Worm (Caenorhabditis elegans): ENCODE results near the gene ceh-1.

DNA sequence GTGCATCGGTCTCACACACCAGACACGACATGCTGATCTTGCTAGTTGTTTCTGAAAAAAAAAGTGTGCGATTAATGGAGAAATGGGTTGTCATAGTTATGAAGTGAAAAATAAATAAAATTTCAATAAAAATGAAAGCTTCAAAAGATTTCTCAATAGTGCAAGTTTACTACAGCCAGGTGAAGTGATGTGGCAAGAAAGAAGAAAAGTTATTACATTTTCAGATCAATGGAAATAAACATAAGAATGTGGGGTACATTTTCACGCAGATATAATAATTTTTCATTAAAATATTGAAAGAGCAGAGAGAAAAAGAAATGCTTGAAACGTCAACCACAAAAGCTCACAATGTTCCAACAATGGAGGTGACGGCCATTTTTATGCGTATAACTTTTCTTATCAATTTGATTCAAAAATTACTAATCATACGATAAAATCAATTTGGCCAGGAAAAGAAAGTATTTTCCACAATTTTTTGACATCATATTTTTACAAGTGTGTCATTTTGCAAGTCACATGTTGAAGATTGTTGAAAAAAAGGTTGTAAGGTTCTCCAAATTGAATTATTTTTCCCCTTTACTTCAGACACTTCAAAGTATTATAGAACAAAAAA, 6.4 kb upstream of the ceh-1 start, which contains the start of gene nhr-45:
- no peak for TF ChIP-seq lin-15B (tag; optimal IDR thresholded peaks at IDR 0.05)
- TF ChIP-seq snpc-4 (tag; optimal IDR thresholded peaks at IDR 0.05) = no peak
- TF ChIP-seq lir-3 (tag; optimal IDR thresholded peaks at IDR 0.05; ENCODE audit: poor library complexity) = no peak
- no peak for TF ChIP-seq nhr-90 (tag; optimal IDR thresholded peaks at IDR 0.05; ENCODE audit: poor library complexity)
- TF ChIP-seq mep-1 (tag; optimal IDR thresholded peaks at IDR 0.05) = no peak
- no peak for TF ChIP-seq mdl-1 (tag; optimal IDR thresholded peaks at IDR 0.05)
- no peak for TF ChIP-seq pag-3 (tag; optimal IDR thresholded peaks at IDR 0.05; ENCODE audit: borderline replicate concordance, insufficient read depth)

Data from whole organism, L1 larva.